Fruit fly (Drosophila melanogaster) whole organism, adult: ENCODE results near the gene CG14965.
A peak's percentile ranks its signal among the peaks of the same experiment; 100 is the strongest.

ENCODE experiments used
- CG12768 ChIP-seq: fragments of 200-800 bp; sonication (Bioruptor generic); optimal IDR thresholded peaks from 2 replicates; lab custom pipeline; 2017; ENCODE audit warnings: missing biosample characterization, missing genetic modification characterization, mild to moderate bottlenecking, moderate library complexity, missing genetic modification reagents
- CG1620 ChIP-seq: fragments of 200-800 bp; sonication (Bioruptor generic); optimal IDR thresholded peaks from 2 replicates; lab custom pipeline; 2016; ENCODE audit warnings: missing biosample characterization, missing genetic modification characterization
- CG33017 ChIP-seq: fragments of 200-800 bp; sonication (Bioruptor generic); optimal IDR thresholded peaks from 2 replicates; lab custom pipeline; 2018; ENCODE audit warnings: missing biosample characterization, mild to moderate bottlenecking, missing genetic modification characterization, moderate library complexity
- CG5204 ChIP-seq: fragments of 200-800 bp; sonication (Bioruptor generic); optimal IDR thresholded peaks from 2 replicates; lab custom pipeline; 2016; ENCODE audit warnings: missing biosample characterization, missing genetic modification characterization
- CG7045 ChIP-seq: fragments of 200-800 bp; sonication (Bioruptor generic); optimal IDR thresholded peaks from 2 replicates; lab custom pipeline; 2017; ENCODE audit warnings: missing biosample characterization, mild to moderate bottlenecking, missing genetic modification characterization
- Clk ChIP-seq: fragments of 200-800 bp; sonication (Bioruptor generic); optimal IDR thresholded peaks from 2 replicates; lab custom pipeline; 2017; ENCODE audit warnings: missing biosample characterization, missing genetic modification characterization
- Hr96 ChIP-seq: fragments of 200-800 bp; sonication (Bioruptor generic); optimal IDR thresholded peaks from 2 replicates; lab custom pipeline; 2016; ENCODE audit warnings: missing biosample characterization, missing genetic modification characterization
- bab1 ChIP-seq: fragments of 200-800 bp; sonication (Bioruptor generic); optimal IDR thresholded peaks from 3 replicates; lab custom pipeline; 2019; ENCODE audit warnings: missing biosample characterization, mild to moderate bottlenecking, missing genetic modification characterization, moderate library complexity
- cic ChIP-seq: fragments of 200-800 bp; sonication (Bioruptor generic); optimal IDR thresholded peaks from 2 replicates; lab custom pipeline; 2017; ENCODE audit warnings: missing biosample characterization, mild to moderate bottlenecking, missing genetic modification characterization, moderate library complexity
- cnc ChIP-seq, 2 experiments: fragments of >200 bp; optimal IDR thresholded peaks; 2 replicates each; lab custom pipeline; 2017
- kay ChIP-seq: fragments of 200-800 bp; sonication (Bioruptor generic); peaks from one replicate; lab custom pipeline; 2016; ENCODE audit warnings: missing biosample characterization, missing genetic modification characterization, borderline replicate concordance
- pad ChIP-seq: fragments of 200-800 bp; sonication (Bioruptor generic); optimal IDR thresholded peaks from 3 replicates; lab custom pipeline; 2017; ENCODE audit warnings: missing biosample characterization, missing genetic modification characterization, mild to moderate bottlenecking, moderate library complexity, missing genetic modification reagents
- tj ChIP-seq: fragments of 200-800 bp; sonication (Bioruptor generic); optimal IDR thresholded peaks from 3 replicates; lab custom pipeline; 2017; ENCODE audit warnings: missing biosample characterization, mild to moderate bottlenecking, missing genetic modification characterization, moderate library complexity
- toe ChIP-seq: fragments of 200-800 bp; sonication (Bioruptor generic); optimal IDR thresholded peaks from 2 replicates; lab custom pipeline; 2016; ENCODE audit warnings: missing biosample characterization, missing genetic modification characterization

dm6 chr3L:3148125-3149059 is 43.9 kb downstream of the CG14965 start, which contains the start of the genes Usp5 and BtbVII:
- TF ChIP-seq kay (GFP tag; lab: Kevin White, UChicago) (no peak), CG7045 (GFP tag; lab: Kevin White, UChicago) (peak; percentile 45), toe (GFP tag; lab: Kevin White, UChicago) (peak; percentile 84), CG5204 (GFP tag; lab: Kevin White, UChicago) (no peak), Hr96 (GFP tag; lab: Kevin White, UChicago) (peak; percentile 86), bab1 (GFP tag; lab: Kevin White, UChicago) (peak; percentile 82), CG12768 (GFP tag; lab: Kevin White, UChicago) (peak; percentile 62), Clk (GFP tag; lab: Kevin White, UChicago) (peak; percentile 56), CG1620 (GFP tag; lab: Kevin White, UChicago) (peak; percentile 85), cic (GFP tag; lab: Kevin White, UChicago) (peak; percentile 24), cnc (optimal IDR thresholded peaks at IDR 0.05; lab: Kevin White, UChicago) (peak; percentile 80 to 92), tj (GFP tag; lab: Kevin White, UChicago) (peak; percentile 43), pad (peak; percentile 55), CG33017 (peak; percentile 0)
